1 fruit fly cellular context compared by ENCODE assay signal in the genomic region with DNA sequence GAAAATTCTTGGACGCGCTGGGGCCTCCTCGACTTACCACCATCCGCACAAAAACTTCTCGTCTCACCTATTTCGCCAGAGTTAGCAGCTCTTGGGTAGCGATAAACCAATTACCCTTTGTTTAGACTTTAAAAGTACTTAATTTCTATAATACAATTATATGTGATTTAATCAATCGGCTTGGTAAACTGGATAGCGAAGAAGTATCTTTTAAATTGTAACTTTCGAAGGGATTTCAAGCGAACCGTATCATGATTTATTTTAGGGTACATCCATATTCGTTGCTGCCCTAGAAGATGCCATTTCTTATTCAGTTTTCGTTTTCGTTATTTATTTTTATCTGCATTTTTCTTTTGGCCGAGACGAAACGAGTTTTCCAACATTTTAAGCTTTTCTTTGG.
A peak's percentile ranks its signal among the peaks of the same experiment; 100 is the strongest.
TF ChIP-seq lines count a peak whose summit lies in the region.

No protein-coding gene starts in this region.

TF ChIP-seq in whole organism, prepupa, 60 proteins besides CTCF, POLR2A, EP300 and RAD21 (continued from another document):
- TF ChIP-seq pdm3 (GFP tag; optimal IDR thresholded peaks at IDR 0.05; lab: Kevin White, UChicago) (peak; percentile 43), Blimp-1 (GFP tag; optimal IDR thresholded peaks at IDR 0.05; lab: Kevin White, UChicago) (no peak), fd59A (GFP tag; optimal IDR thresholded peaks at IDR 0.05; lab: Kevin White, UChicago) (peak; percentile 10), Eip75B (GFP tag; optimal IDR thresholded peaks at IDR 0.05; lab: Kevin White, UChicago) (peak; percentile 33), CG10631 (GFP tag; optimal IDR thresholded peaks at IDR 0.05; lab: Kevin White, UChicago) (peak; percentile 68), Hr38 (GFP tag; optimal IDR thresholded peaks at IDR 0.05; lab: Kevin White, UChicago) (no peak), OdsH (GFP tag; optimal IDR thresholded peaks at IDR 0.05; lab: Kevin White, UChicago) (peak; percentile 30), net (GFP tag; optimal IDR thresholded peaks at IDR 0.05; lab: Kevin White, UChicago) (peak; percentile 31), CG15336 (GFP tag; IDR thresholded peaks at IDR 0.05; lab: Robert Waterston, UW) (peak; percentile 73), fd85E (GFP tag; optimal IDR thresholded peaks at IDR 0.05; lab: Kevin White, UChicago) (no peak), CG7368 (GFP tag; optimal IDR thresholded peaks at IDR 0.05; lab: Kevin White, UChicago) (no peak), CG31627 (GFP tag; optimal IDR thresholded peaks at IDR 0.05; lab: Kevin White, UChicago) (no peak), Ets21C (GFP tag; optimal IDR thresholded peaks at IDR 0.05; lab: Kevin White, UChicago) (no peak), dac (GFP tag; optimal IDR thresholded peaks at IDR 0.05; lab: Kevin White, UChicago) (peak; percentile 57), fkh (GFP tag; optimal IDR thresholded peaks at IDR 0.05; lab: Kevin White, UChicago) (no peak), CG8319 (GFP tag; optimal IDR thresholded peaks at IDR 0.05; lab: Kevin White, UChicago) (no peak), CG10669 (GFP tag; optimal IDR thresholded peaks at IDR 0.05; lab: Kevin White, UChicago) (peak; percentile 30), Smox (GFP tag; optimal IDR thresholded peaks at IDR 0.05; lab: Kevin White, UChicago) (no peak), achi (GFP tag; optimal IDR thresholded peaks at IDR 0.05; lab: Kevin White, UChicago) (peak; percentile 24), ss (GFP tag; optimal IDR thresholded peaks at IDR 0.05; lab: Kevin White, UChicago) (peak in 1 of 2 experiments; percentile 27), CG8119 (GFP tag; IDR thresholded peaks at IDR 0.05; lab: Robert Waterston, UW) (peak; percentile 69; the same call in 1 of the 3 replicates)
